Fruit fly (Drosophila melanogaster) whole organism, prepupa: Measurements from ENCODE around the gene brm.
A peak's percentile ranks its signal among the peaks of the same experiment; 100 is the strongest.

Experiments
- Blimp-1 ChIP-seq: fragments of 200-800 bp; sonication (Bioruptor generic); optimal IDR thresholded peaks from 3 replicates; lab custom pipeline; 2017; ENCODE audit warnings: missing biosample characterization, missing genetic modification characterization, mild to moderate bottlenecking, moderate library complexity, missing genetic modification reagents
- CG10631 ChIP-seq: fragments of 200-800 bp; sonication (Bioruptor generic); optimal IDR thresholded peaks from 2 replicates; lab custom pipeline; 2016; ENCODE audit warnings: missing biosample characterization, missing genetic modification characterization
- CG10669 ChIP-seq: fragments of 200-800 bp; sonication (Bioruptor generic); optimal IDR thresholded peaks from 3 replicates; lab custom pipeline; 2018; ENCODE audit warnings: missing biosample characterization, mild to moderate bottlenecking, missing genetic modification characterization, moderate library complexity
- CG11294 ChIP-seq: fragments of 200-800 bp; sonication (Bioruptor generic); IDR thresholded peaks from 2 replicates; pipeline ENCODE4 v1.3.6; 2022; ENCODE audit warnings: missing biosample characterization, missing genetic modification characterization
- CG11762 ChIP-seq: fragments of 200-800 bp; sonication (Bioruptor generic); optimal IDR thresholded peaks from 3 replicates; lab custom pipeline; 2016; ENCODE audit warnings: missing biosample characterization, missing genetic modification characterization; ENCODE audit not compliant: insufficient read depth
- CG11902 ChIP-seq: fragments of 200-800 bp; sonication (Bioruptor generic); optimal IDR thresholded peaks from 3 replicates; lab custom pipeline; 2016; ENCODE audit warnings: missing biosample characterization, missing genetic modification characterization
- CG15336 ChIP-seq: fragments of 200-800 bp; sonication (Bioruptor generic); IDR thresholded peaks from 2 replicates; pipeline ENCODE4 v1.3.6; 2022; ENCODE audit warnings: missing biosample characterization, missing genetic modification characterization
- CG1621 ChIP-seq: fragments of 200-800 bp; sonication (Bioruptor generic); optimal IDR thresholded peaks from 3 replicates; lab custom pipeline; 2018; ENCODE audit warnings: missing biosample characterization, mild to moderate bottlenecking, missing genetic modification characterization
- CG16779 ChIP-seq: fragments of 200-800 bp; sonication (Bioruptor generic); optimal IDR thresholded peaks from 3 replicates; lab custom pipeline; 2017; ENCODE audit warnings: missing biosample characterization, mild to moderate bottlenecking, missing genetic modification characterization
- CG3032 ChIP-seq: fragments of 200-800 bp; optimal IDR thresholded peaks from 2 replicates; lab custom pipeline; 2019; ENCODE audit warnings: missing biosample characterization, mild to moderate bottlenecking, missing genetic modification characterization, moderate library complexity
- CG31627 ChIP-seq: fragments of 200-800 bp; sonication (Bioruptor generic); optimal IDR thresholded peaks from 3 replicates; lab custom pipeline; 2016; ENCODE audit warnings: missing biosample characterization, missing genetic modification characterization
- CG32006 ChIP-seq: fragments of 200-800 bp; sonication (Bioruptor generic); optimal IDR thresholded peaks from 3 replicates; lab custom pipeline; 2017; ENCODE audit warnings: missing biosample characterization, mild to moderate bottlenecking, missing genetic modification characterization
- CG34406 ChIP-seq: fragments of 200-800 bp; sonication (Bioruptor generic); optimal IDR thresholded peaks from 3 replicates; lab custom pipeline; 2016; ENCODE audit warnings: missing biosample characterization, missing genetic modification characterization
- CG3919 ChIP-seq: fragments of 200-800 bp; sonication (Bioruptor generic); optimal IDR thresholded peaks from 3 replicates; lab custom pipeline; 2016; ENCODE audit warnings: missing biosample characterization, missing genetic modification characterization
- CG4318 ChIP-seq: fragments of 200-800 bp; sonication (Bioruptor generic); optimal IDR thresholded peaks from 3 replicates; lab custom pipeline; 2017; ENCODE audit warnings: missing biosample characterization, mild to moderate bottlenecking, missing genetic modification characterization
- CG6276 ChIP-seq: fragments of 200-800 bp; sonication (Bioruptor generic); optimal IDR thresholded peaks from 2 replicates; lab custom pipeline; 2017; ENCODE audit warnings: missing biosample characterization, mild to moderate bottlenecking, missing genetic modification characterization
- CG6792 ChIP-seq: fragments of 200-800 bp; sonication (Bioruptor generic); optimal IDR thresholded peaks from 3 replicates; lab custom pipeline; 2016; ENCODE audit warnings: missing biosample characterization, missing genetic modification characterization
- CG6808 ChIP-seq: fragments of 200-800 bp; sonication (Bioruptor generic); optimal IDR thresholded peaks from 3 replicates; lab custom pipeline; 2017; ENCODE audit warnings: missing biosample characterization, missing genetic modification characterization, mild to moderate bottlenecking, moderate library complexity, missing genetic modification reagents
- CG6854 ChIP-seq: fragments of 200-800 bp; sonication (Bioruptor generic); optimal IDR thresholded peaks from 2 replicates; lab custom pipeline; 2017; ENCODE audit warnings: missing biosample characterization, mild to moderate bottlenecking, missing genetic modification characterization
- CG8119 ChIP-seq: fragments of 200-800 bp; sonication (Bioruptor generic); IDR thresholded peaks from 3 replicates; pipeline ENCODE4 v1.3.6; 2022; ENCODE audit warnings: missing biosample characterization, missing genetic modification characterization
- CG8319 ChIP-seq: fragments of 200-800 bp; sonication (Bioruptor generic); optimal IDR thresholded peaks from 3 replicates; lab custom pipeline; 2016; ENCODE audit warnings: missing biosample characterization, missing genetic modification characterization
- CG8632 ChIP-seq: fragments of 200-800 bp; sonication (Bioruptor generic); optimal IDR thresholded peaks from 3 replicates; lab custom pipeline; 2016; ENCODE audit warnings: missing biosample characterization, missing genetic modification characterization
- CG9139 ChIP-seq: fragments of 200-800 bp; sonication (Bioruptor generic); optimal IDR thresholded peaks from 3 replicates; lab custom pipeline; 2017; ENCODE audit warnings: missing biosample characterization, mild to moderate bottlenecking, missing genetic modification characterization
- Eip75B ChIP-seq: fragments of 200-800 bp; sonication (Bioruptor generic); optimal IDR thresholded peaks from 3 replicates; lab custom pipeline; 2016; ENCODE audit warnings: missing biosample characterization, missing genetic modification characterization
- Eip78C ChIP-seq: fragments of 200-800 bp; sonication (Bioruptor generic); peaks from one replicate; lab custom pipeline; 2016; ENCODE audit warnings: missing biosample characterization, missing genetic modification characterization
- Eip93F ChIP-seq: fragments of 200-800 bp; sonication (Bioruptor generic); optimal IDR thresholded peaks from 2 replicates; lab custom pipeline; 2016; ENCODE audit warnings: missing biosample characterization, mild to moderate bottlenecking, missing genetic modification characterization
- Ets21C ChIP-seq: fragments of 200-800 bp; sonication (Bioruptor generic); optimal IDR thresholded peaks from 3 replicates; lab custom pipeline; 2016; ENCODE audit warnings: missing biosample characterization, missing genetic modification characterization
- Ets96B ChIP-seq: fragments of 200-800 bp; optimal IDR thresholded peaks from 2 replicates; lab custom pipeline; 2019; ENCODE audit warnings: missing biosample characterization, mild to moderate bottlenecking, missing genetic modification characterization, moderate library complexity
- Gug ChIP-seq: fragments of 200-800 bp; sonication (Bioruptor generic); IDR thresholded peaks from 2 replicates; pipeline ENCODE4 v1.3.6; 2022; ENCODE audit warnings: missing biosample characterization, missing genetic modification characterization
- Hr39 ChIP-seq: fragments of 200-800 bp; sonication (Bioruptor generic); optimal IDR thresholded peaks from 2 replicates; lab custom pipeline; 2016; ENCODE audit warnings: missing biosample characterization, missing genetic modification characterization
- Hr4 ChIP-seq: fragments of 200-800 bp; sonication (Bioruptor generic); optimal IDR thresholded peaks from 3 replicates; lab custom pipeline; 2016; ENCODE audit warnings: missing biosample characterization, missing genetic modification characterization
- Lpt ChIP-seq: fragments of 200-800 bp; sonication (Bioruptor generic); optimal IDR thresholded peaks from 3 replicates; lab custom pipeline; 2016; ENCODE audit warnings: missing biosample characterization, missing genetic modification characterization
- Met ChIP-seq: fragments of 200-800 bp; sonication (Bioruptor generic); optimal IDR thresholded peaks from 3 replicates; lab custom pipeline; 2016; ENCODE audit warnings: missing biosample characterization, missing genetic modification characterization
- OdsH ChIP-seq: fragments of 200-800 bp; sonication (Bioruptor generic); optimal IDR thresholded peaks from 3 replicates; lab custom pipeline; 2016; ENCODE audit warnings: missing biosample characterization, missing genetic modification characterization
- Smox ChIP-seq: fragments of 200-800 bp; sonication (Bioruptor generic); optimal IDR thresholded peaks from 3 replicates; lab custom pipeline; 2016; ENCODE audit warnings: missing biosample characterization, missing genetic modification characterization
- Sox102F ChIP-seq: fragments of 200-800 bp; sonication (Bioruptor generic); optimal IDR thresholded peaks from 2 replicates; lab custom pipeline; 2016; ENCODE audit warnings: missing biosample characterization, mild to moderate bottlenecking, missing genetic modification characterization
- achi ChIP-seq: fragments of 200-800 bp; sonication (Bioruptor generic); optimal IDR thresholded peaks from 3 replicates; lab custom pipeline; 2016; ENCODE audit warnings: missing biosample characterization, missing genetic modification characterization
- acj6 ChIP-seq: fragments of 200-800 bp; sonication (Bioruptor generic); optimal IDR thresholded peaks from 3 replicates; lab custom pipeline; 2016; ENCODE audit warnings: missing biosample characterization, missing genetic modification characterization
- dac ChIP-seq: fragments of 200-800 bp; sonication (Bioruptor generic); optimal IDR thresholded peaks from 2 replicates; lab custom pipeline; 2017; ENCODE audit warnings: missing biosample characterization, mild to moderate bottlenecking, missing genetic modification characterization
- eg ChIP-seq: fragments of 200-800 bp; sonication (Bioruptor generic); IDR thresholded peaks from 3 replicates; pipeline ENCODE4 v1.3.6; 2022; ENCODE audit warnings: missing biosample characterization, missing genetic modification characterization
- fd59A ChIP-seq: fragments of 200-800 bp; sonication (Bioruptor generic); optimal IDR thresholded peaks from 2 replicates; lab custom pipeline; 2017; ENCODE audit warnings: missing biosample characterization, mild to moderate bottlenecking, missing genetic modification characterization, missing genetic modification reagents
- fd85E ChIP-seq: fragments of 200-800 bp; sonication (Bioruptor generic); optimal IDR thresholded peaks from 3 replicates; lab custom pipeline; 2016; ENCODE audit warnings: missing biosample characterization, missing genetic modification characterization
- fkh ChIP-seq: fragments of 200-800 bp; sonication (Bioruptor generic); optimal IDR thresholded peaks from 3 replicates; lab custom pipeline; 2017; ENCODE audit warnings: missing biosample characterization, mild to moderate bottlenecking, missing genetic modification characterization, moderate library complexity
- net ChIP-seq: fragments of 200-800 bp; sonication (Bioruptor generic); optimal IDR thresholded peaks from 3 replicates; lab custom pipeline; 2016; ENCODE audit warnings: missing biosample characterization, missing genetic modification characterization
- pdm3 ChIP-seq: fragments of 200-800 bp; sonication (Bioruptor generic); optimal IDR thresholded peaks from 3 replicates; lab custom pipeline; 2016; ENCODE audit warnings: missing biosample characterization, missing genetic modification characterization
- salr ChIP-seq, 2 experiments: fragments of 200-800 bp; sonication (Bioruptor generic); optimal IDR thresholded peaks; 3 replicates each; lab custom pipeline; 2016 to 2018; ENCODE audit warnings: missing biosample characterization in 2 of 2, missing genetic modification characterization in 2 of 2, mild to moderate bottlenecking in 1 of 2
- ss ChIP-seq, 2 experiments: fragments of 200-800 bp; sonication (Bioruptor generic); optimal IDR thresholded peaks; 2 replicates in 1 of 2; 3 replicates in 1 of 2; lab custom pipeline; 2017 to 2018; ENCODE audit warnings: mild to moderate bottlenecking in 2 of 2, missing biosample characterization in 2 of 2, missing genetic modification characterization in 2 of 2, moderate library complexity in 1 of 2
- svp ChIP-seq: fragments of 200-800 bp; sonication (Bioruptor generic); peaks from one replicate; lab custom pipeline; 2016; ENCODE audit warnings: missing biosample characterization, missing genetic modification characterization
- topi ChIP-seq: fragments of 200-800 bp; sonication (Bioruptor generic); optimal IDR thresholded peaks from 3 replicates; lab custom pipeline; 2016; ENCODE audit warnings: missing biosample characterization, missing genetic modification characterization
- vri ChIP-seq: fragments of 200-800 bp; sonication (Bioruptor generic); optimal IDR thresholded peaks from 3 replicates; lab custom pipeline; 2016; ENCODE audit warnings: missing biosample characterization, mild to moderate bottlenecking, missing genetic modification characterization

brm gene

dm6 chr3L:16015765-16016760, 33.4 kb upstream of the brm start:
- TF ChIP-seq topi (GFP tag; lab: Kevin White, UChicago), result peak; percentile 48
- TF ChIP-seq CG8319 (GFP tag; lab: Kevin White, UChicago), result no peak
- no peak for TF ChIP-seq fkh (GFP tag; lab: Kevin White, UChicago)
- no peak for TF ChIP-seq Sox102F
- TF ChIP-seq CG6854 (GFP tag; lab: Kevin White, UChicago), result no peak
- TF ChIP-seq CG8119 (GFP tag; lab: Robert Waterston, UW), result peak; percentile 45; the same call in 2 of the 3 replicates
- peak; percentile 56 for TF ChIP-seq CG10631 (GFP tag; lab: Kevin White, UChicago)
- TF ChIP-seq salr (GFP tag; optimal IDR thresholded peaks at IDR 0.05; lab: Kevin White, UChicago), result peak in 1 of 2 experiments; percentile 39
- no peak for TF ChIP-seq Hr4 (GFP tag; lab: Kevin White, UChicago)
- TF ChIP-seq Smox (GFP tag; lab: Kevin White, UChicago), result peak; percentile 26
- no peak for TF ChIP-seq Hr39
- peak; percentile 20 for TF ChIP-seq CG32006 (GFP tag; lab: Kevin White, UChicago)
- peak; percentile 81 for TF ChIP-seq Eip78C (GFP tag; lab: Kevin White, UChicago)
- no peak for TF ChIP-seq CG11762 (GFP tag; lab: Kevin White, UChicago)
- TF ChIP-seq CG9139 (GFP tag; lab: Kevin White, UChicago), result peak; percentile 43
- TF ChIP-seq CG31627 (GFP tag; lab: Kevin White, UChicago), result no peak
- no peak for TF ChIP-seq CG15336 (GFP tag; lab: Robert Waterston, UW)
- peak; percentile 46 for TF ChIP-seq Blimp-1 (GFP tag; lab: Kevin White, UChicago)
- TF ChIP-seq CG3032 (tag; lab: Kevin White, UChicago), result peak; percentile 77
- peak; percentile 50 for TF ChIP-seq CG10669 (GFP tag; lab: Kevin White, UChicago)
- TF ChIP-seq Met (GFP tag; lab: Kevin White, UChicago), result peak; percentile 23
- no peak for TF ChIP-seq CG1621 (tag; lab: Kevin White, UChicago)
- no peak for TF ChIP-seq CG11294
- peak; percentile 47 for TF ChIP-seq CG6792 (GFP tag; lab: Kevin White, UChicago)
- peak; percentile 16 for TF ChIP-seq CG16779 (tag; lab: Kevin White, UChicago)
- peak; percentile 14 for TF ChIP-seq pdm3 (GFP tag; lab: Kevin White, UChicago)
- peak; percentile 67 for TF ChIP-seq svp (GFP tag; lab: Kevin White, UChicago)
- no peak for TF ChIP-seq CG6276 (GFP tag; lab: Kevin White, UChicago)
- TF ChIP-seq eg (GFP tag; lab: Robert Waterston, UW), result no peak
- TF ChIP-seq Eip75B (GFP tag; lab: Kevin White, UChicago), result no peak
- peak; percentile 73 for TF ChIP-seq Ets96B
- TF ChIP-seq CG6808 (GFP tag; lab: Kevin White, UChicago), result peak; percentile 63
- no peak for TF ChIP-seq vri (GFP tag; lab: Kevin White, UChicago)
- peak; percentile 44 for TF ChIP-seq OdsH (GFP tag; lab: Kevin White, UChicago)
- no peak for TF ChIP-seq CG4318 (GFP tag; lab: Kevin White, UChicago)
- TF ChIP-seq acj6 (GFP tag; lab: Kevin White, UChicago), result peak; percentile 47
- TF ChIP-seq fd59A (GFP tag; lab: Kevin White, UChicago), result no peak
- TF ChIP-seq net (GFP tag; lab: Kevin White, UChicago), result peak; percentile 19
- TF ChIP-seq Ets21C, result no peak
- peak; percentile 57 to 80 for TF ChIP-seq ss (GFP tag; optimal IDR thresholded peaks at IDR 0.05; lab: Kevin White, UChicago)
- peak; percentile 64 for TF ChIP-seq CG34406 (GFP tag; lab: Kevin White, UChicago)
- TF ChIP-seq Lpt (GFP tag; lab: Kevin White, UChicago), result no peak
- TF ChIP-seq CG11902 (GFP tag; lab: Kevin White, UChicago), result no peak
- no peak for TF ChIP-seq dac
- TF ChIP-seq Eip93F (GFP tag; lab: Kevin White, UChicago), result no peak
- TF ChIP-seq CG3919 (GFP tag; lab: Kevin White, UChicago), result peak; percentile 58
- TF ChIP-seq fd85E (GFP tag; lab: Kevin White, UChicago), result no peak
- TF ChIP-seq CG8632 (GFP tag; lab: Kevin White, UChicago), result peak; percentile 69
- peak; percentile 47 for TF ChIP-seq achi (GFP tag; lab: Kevin White, UChicago)
- no peak for TF ChIP-seq Gug (GFP tag; lab: Robert Waterston, UW)
